Worm (Caenorhabditis elegans) whole organism, young adult: Measurements from ENCODE around the gene unc-96.

Experiments used
- B0336.3 ChIP-seq: fragments of 200-800 bp; sonication (Bioruptor generic); IDR thresholded peaks from 2 replicates; pipeline ENCODE4 v1.3.6; 2022; ENCODE audit warnings: missing genetic modification characterization, missing compliant biosample characterization
- D2030.7 ChIP-seq: fragments of 200-800 bp; sonication (Bioruptor generic); IDR thresholded peaks from 2 replicates; pipeline ENCODE4 v1.3.6; 2022; ENCODE audit warnings: missing genetic modification reagents, missing genetic modification characterization, missing compliant biosample characterization
- F23B12.7 ChIP-seq: sonication (generic microtip); optimal IDR thresholded peaks from 2 replicates; lab custom pipeline; 2017; ENCODE audit warnings: missing genetic modification characterization, mild to moderate bottlenecking, missing compliant biosample characterization, antibody characterized with exemption, moderate library complexity; ENCODE audit not compliant: insufficient read depth
- F33H1.4 ChIP-seq: fragments of 200-800 bp; sonication (Bioruptor generic); IDR thresholded peaks from 2 replicates; pipeline ENCODE4 v1.3.6; 2022; ENCODE audit warnings: missing genetic modification reagents, missing genetic modification characterization, missing compliant biosample characterization
- F37B4.10 ChIP-seq: fragments of 200-800 bp; sonication (Bioruptor generic); IDR thresholded peaks from 2 replicates; pipeline ENCODE4 v1.3.6; 2022; ENCODE audit warnings: missing genetic modification characterization, missing compliant biosample characterization
- F49E8.2 ChIP-seq: sonication (generic microtip); optimal IDR thresholded peaks from 3 replicates; lab custom pipeline; 2017; ENCODE audit warnings: missing genetic modification characterization, mild to moderate bottlenecking, missing compliant biosample characterization, antibody characterized with exemption, moderate library complexity; ENCODE audit not compliant: insufficient read depth
- F57C9.4 ChIP-seq: sonication (generic microtip); optimal IDR thresholded peaks from 2 replicates; lab custom pipeline; 2017; ENCODE audit warnings: mild to moderate bottlenecking, missing genetic modification characterization, missing compliant biosample characterization
- K11D2.4 ChIP-seq: fragments of 200-800 bp; sonication (Bioruptor generic); IDR thresholded peaks from 2 replicates; pipeline ENCODE4 v1.3.6; 2022; ENCODE audit warnings: missing genetic modification reagents, missing genetic modification characterization, missing compliant biosample characterization
- T07F8.4 ChIP-seq: sonication (generic microtip); optimal IDR thresholded peaks from 2 replicates; lab custom pipeline; 2016; ENCODE audit warnings: mild to moderate bottlenecking, missing genetic modification characterization, moderate library complexity, missing compliant biosample characterization
- Y67H2A.10 ChIP-seq: fragments of 200-800 bp; sonication (Bioruptor generic); conservative IDR thresholded peaks from 2 replicates; pipeline ENCODE4 v1.3.6; 2022; ENCODE audit warnings: missing genetic modification reagents, missing genetic modification characterization, missing compliant biosample characterization
- Y95B8A.8 ChIP-seq: fragments of 200-800 bp; sonication (Bioruptor generic); IDR thresholded peaks from 2 replicates; pipeline ENCODE4 v1.3.6; 2022; ENCODE audit warnings: missing genetic modification reagents, missing genetic modification characterization, missing compliant biosample characterization
- akir-1 ChIP-seq: fragments of 200-800 bp; sonication (Bioruptor generic); optimal IDR thresholded peaks from 2 replicates; lab custom pipeline; 2018; ENCODE audit warnings: mild to moderate bottlenecking, missing genetic modification characterization, moderate library complexity, missing compliant biosample characterization
- ama-1 ChIP-seq, 3 experiments: fragments of 150-350 bp in 1 of 3; sonication (generic microtip) in 2 of 3; optimal IDR thresholded peaks; 2 replicates each; lab custom pipeline; 2014 to 2018; ENCODE audit warnings: missing biosample characterization in 2 of 3, missing genetic modification characterization in 2 of 3, missing genetic modification reagents in 2 of 3
- attf-3 ChIP-seq: fragments of 200-800 bp; sonication (Bioruptor generic); conservative IDR thresholded peaks from 2 replicates; pipeline ENCODE4 v1.3.6; 2022; ENCODE audit warnings: missing genetic modification reagents, missing genetic modification characterization, missing compliant biosample characterization
- cebp-1 ChIP-seq, 2 experiments: fragments of 200-800 bp in 1 of 2; sonication (Bioruptor generic) in 1 of 2; sonication (generic microtip) in 1 of 2; IDR thresholded peaks in 1 of 2; optimal IDR thresholded peaks in 1 of 2; 2 replicates each; pipeline versions ENCODE4 v1.3.6 to Lab custom; 2017 to 2022; ENCODE audit warnings: missing compliant biosample characterization in 2 of 2, missing genetic modification characterization in 2 of 2, mild to moderate bottlenecking in 1 of 2, missing genetic modification reagents in 1 of 2, moderate library complexity in 1 of 2
- cebp-2 ChIP-seq: fragments of 200-800 bp; sonication (Bioruptor generic); IDR thresholded peaks from 2 replicates; pipeline ENCODE4 v1.3.6; 2022; ENCODE audit warnings: missing genetic modification characterization, missing compliant biosample characterization
- ceh-91 ChIP-seq: fragments of 200-800 bp; sonication (Bioruptor generic); IDR thresholded peaks from 2 replicates; pipeline ENCODE4 v1.3.6; 2022; ENCODE audit warnings: missing genetic modification reagents, missing genetic modification characterization, missing compliant biosample characterization
- die-1 ChIP-seq: sonication (generic microtip); optimal IDR thresholded peaks from 2 replicates; lab custom pipeline; 2016; ENCODE audit warnings: missing genotype, mild to moderate bottlenecking, missing genetic modification characterization, missing compliant biosample characterization
- dpl-1 ChIP-seq: fragments of 150-350 bp; optimal IDR thresholded peaks from 2 replicates; lab custom pipeline; 2014; ENCODE audit warnings: missing biosample characterization, missing genetic modification reagents, missing genetic modification characterization
- efl-1 ChIP-seq: fragments of 150-350 bp; optimal IDR thresholded peaks from 2 replicates; lab custom pipeline; 2014; ENCODE audit warnings: missing biosample characterization, missing genetic modification reagents, missing genetic modification characterization
- egl-18 ChIP-seq: fragments of 200-800 bp; sonication (Bioruptor generic); IDR thresholded peaks from 2 replicates; pipeline ENCODE4 v1.3.6; 2022; ENCODE audit warnings: missing genetic modification reagents, missing genetic modification characterization, missing compliant biosample characterization
- hmg-1.2 ChIP-seq: fragments of 200-800 bp; sonication (Bioruptor generic); IDR thresholded peaks from 2 replicates; pipeline ENCODE4 v1.3.6; 2022; ENCODE audit warnings: missing genetic modification reagents, missing genetic modification characterization, missing compliant biosample characterization
- let-607 ChIP-seq, 2 experiments: fragments of 200-800 bp in 1 of 2; sonication (Bioruptor generic) in 1 of 2; sonication (generic microtip) in 1 of 2; optimal IDR thresholded peaks; 2 replicates each; lab custom pipeline; 2016 to 2018; ENCODE audit warnings: mild to moderate bottlenecking in 2 of 2, missing compliant biosample characterization in 2 of 2, missing genetic modification characterization in 2 of 2, moderate library complexity in 2 of 2, missing genotype in 1 of 2
- lin-40 ChIP-seq: sonication (generic microtip); optimal IDR thresholded peaks from 2 replicates; lab custom pipeline; 2016; ENCODE audit warnings: missing genetic modification characterization, mild to moderate bottlenecking, missing compliant biosample characterization, missing genotype, missing genetic modification reagents
- lsy-27 ChIP-seq: sonication (generic microtip); optimal IDR thresholded peaks from 2 replicates; lab custom pipeline; 2017; ENCODE audit warnings: missing genetic modification characterization, mild to moderate bottlenecking, missing compliant biosample characterization, antibody characterized with exemption, missing genotype, borderline replicate concordance; ENCODE audit not compliant: insufficient read depth
- nfya-1 ChIP-seq: sonication (generic microtip); optimal IDR thresholded peaks from 2 replicates; lab custom pipeline; 2017; ENCODE audit warnings: antibody characterized with exemption, missing compliant biosample characterization, missing genetic modification characterization, borderline replicate concordance; ENCODE audit not compliant: insufficient read depth
- nhr-120 ChIP-seq: fragments of 200-800 bp; sonication (Bioruptor generic); IDR thresholded peaks from 2 replicates; pipeline ENCODE4 v1.3.6; 2022; ENCODE audit warnings: missing genetic modification characterization, missing compliant biosample characterization
- nhr-80 ChIP-seq: sonication (generic microtip); optimal IDR thresholded peaks from 2 replicates; lab custom pipeline; 2016; ENCODE audit warnings: missing genetic modification characterization, missing compliant biosample characterization
- rcor-1 ChIP-seq: fragments of 200-800 bp; sonication (Bioruptor generic); IDR thresholded peaks from 2 replicates; pipeline ENCODE4 v1.3.6; 2022; ENCODE audit warnings: missing genetic modification reagents, missing genetic modification characterization, missing compliant biosample characterization
- snpc-4 ChIP-seq, 5 experiments: fragments of 150-350 bp in 1 of 5; sonication (generic microtip) in 4 of 5; optimal IDR thresholded peaks; 2 replicates each; lab custom pipeline; 2014 to 2018; ENCODE audit warnings: missing genetic modification characterization in 5 of 5, missing biosample characterization in 3 of 5, antibody characterized with exemption in 2 of 5, mild to moderate bottlenecking in 2 of 5, missing compliant biosample characterization in 2 of 5, missing genotype in 2 of 5, moderate library complexity in 2 of 5, missing genetic modification reagents in 1 of 5
- tbx-9 ChIP-seq: sonication (generic microtip); optimal IDR thresholded peaks from 2 replicates; lab custom pipeline; 2016; ENCODE audit warnings: borderline replicate concordance, missing genetic modification characterization, inconsistent platforms, missing compliant biosample characterization
- unc-62 ChIP-seq: fragments of 150-350 bp; optimal IDR thresholded peaks from 2 replicates; lab custom pipeline; 2014; ENCODE audit warnings: missing biosample characterization, missing genetic modification reagents, missing genetic modification characterization
- zim-3 ChIP-seq: sonication (generic microtip); optimal IDR thresholded peaks from 2 replicates; lab custom pipeline; 2017; ENCODE audit warnings: mild to moderate bottlenecking, missing genetic modification characterization, moderate library complexity, missing compliant biosample characterization
- ztf-18 ChIP-seq: sonication (generic microtip); optimal IDR thresholded peaks from 2 replicates; lab custom pipeline; 2016; ENCODE audit warnings: missing genotype, mild to moderate bottlenecking, missing genetic modification characterization, missing compliant biosample characterization
- ztf-28 ChIP-seq: fragments of 200-800 bp; sonication (Bioruptor generic); IDR thresholded peaks from 2 replicates; pipeline ENCODE4 v1.3.6; 2022; ENCODE audit warnings: missing genetic modification reagents, missing genetic modification characterization, missing compliant biosample characterization

The unc-96 gene

DNA sequence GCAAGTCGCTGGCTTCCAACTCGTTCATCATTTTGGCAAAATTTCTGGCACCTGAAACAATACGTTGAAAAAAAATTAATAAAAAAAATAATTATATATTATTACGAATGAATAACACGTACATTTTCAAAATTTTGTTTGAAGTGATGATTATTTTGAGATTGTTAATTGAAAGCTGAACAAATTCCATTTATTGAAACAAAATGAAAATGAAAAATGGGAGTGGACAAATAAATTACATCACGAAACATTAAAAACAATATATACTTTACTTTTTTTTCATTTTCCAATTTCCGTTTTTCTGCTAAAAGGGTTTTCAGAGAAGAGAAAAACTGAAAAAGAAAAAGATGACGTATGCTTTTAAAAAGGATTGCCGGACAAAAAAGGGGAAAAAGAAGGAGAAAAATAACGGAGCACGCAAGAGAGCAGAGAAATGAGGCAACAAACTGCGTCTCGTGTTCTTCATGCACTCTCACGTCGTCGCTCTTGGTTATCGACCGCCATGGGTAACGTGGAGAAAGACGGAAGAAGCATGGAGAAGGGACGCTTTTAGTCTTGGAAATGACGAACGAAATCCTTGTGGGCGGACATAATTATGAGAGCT, 40.7 kb upstream of the unc-96 start, which contains the start of gene rund-1 (continued):
- TF ChIP-seq cebp-1 (GFP tag; IDR thresholded peaks at IDR 0.05; lab: Robert Waterston, UW) (no peak), cebp-1 (tag; optimal IDR thresholded peaks at IDR 0.05; lab: Kevin White, UChicago) (no peak), F23B12.7 (tag; lab: Kevin White, UChicago) (peak; percentile 23), Y67H2A.10 (no peak), ceh-91 (no peak), K11D2.4 (no peak), rcor-1 (GFP tag; lab: Robert Waterston, UW) (no peak), F49E8.2 (tag; lab: Kevin White, UChicago) (no peak), T07F8.4 (no peak), dpl-1 (no peak), lin-40 (tag; lab: Kevin White, UChicago) (peak; percentile 36)

- no peak for TF ChIP-seq efl-1 (GFP tag; lab: Kevin White, UChicago)
Measured at ce11 chrX:655884-656283, 34.8 kb upstream of the unc-96 start, which contains the start of gene lpr-7. Gene lpr-7, plus strand, starts transcription at chrX:656184.

ce11 chrX:654804-655203, 33.7 kb upstream of the unc-96 start, which contains the start of gene ifc-2:
Gene ifc-2, minus strand, starts transcription at chrX:654904.
- no peak for TF ChIP-seq F33H1.4 (GFP tag; lab: Robert Waterston, UW)
- no peak for TF ChIP-seq Y95B8A.8 (GFP tag; lab: Robert Waterston, UW)
- no peak for TF ChIP-seq akir-1
- no peak for TF ChIP-seq F37B4.10 (GFP tag; lab: Robert Waterston, UW)
- no peak for TF ChIP-seq B0336.3 (GFP tag; lab: Robert Waterston, UW)
- TF ChIP-seq nfya-1 (tag; lab: Kevin White, UChicago), result no peak
- no peak for TF ChIP-seq ama-1 (optimal IDR thresholded peaks at IDR 0.05; lab: Kevin White, UChicago)
- no peak for TF ChIP-seq ama-1 (GFP tag; optimal IDR thresholded peaks at IDR 0.05; lab: Kevin White, UChicago)
- TF ChIP-seq lsy-27 (tag; lab: Kevin White, UChicago), result no peak
- no peak for TF ChIP-seq cebp-2 (GFP tag; lab: Robert Waterston, UW)
- no peak for TF ChIP-seq unc-62
- no peak for TF ChIP-seq ztf-28

DNA sequence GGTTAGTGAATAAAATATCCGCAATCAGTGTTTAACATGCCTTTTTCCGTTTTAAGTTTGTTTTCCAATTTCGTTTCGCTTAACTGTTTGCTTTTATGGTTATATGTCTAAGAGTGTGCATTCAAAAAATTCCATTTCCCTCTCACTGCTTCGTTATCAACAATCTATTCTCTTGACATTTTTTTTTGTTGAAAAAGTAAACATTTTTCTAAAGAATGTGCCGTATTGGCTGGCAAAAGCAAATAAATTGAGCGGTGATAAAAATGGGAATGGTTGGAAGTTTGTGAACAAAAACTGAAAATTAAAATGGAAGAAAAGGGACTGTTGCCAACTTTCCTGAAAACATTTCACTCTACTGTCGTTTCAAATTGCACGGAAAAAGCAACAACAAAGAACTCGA, 30.5 kb upstream of the unc-96 start:
- TF ChIP-seq T07F8.4 (no peak), nhr-80 (tag; lab: Kevin White, UChicago) (peak; percentile 72), snpc-4 (GFP tag; optimal IDR thresholded peaks at IDR 0.05; lab: Kevin White, UChicago) (no peak), snpc-4 (tag; optimal IDR thresholded peaks at IDR 0.05; lab: Kevin White, UChicago) (peak in 1 of 4 experiments; percentile 32)

DNA sequence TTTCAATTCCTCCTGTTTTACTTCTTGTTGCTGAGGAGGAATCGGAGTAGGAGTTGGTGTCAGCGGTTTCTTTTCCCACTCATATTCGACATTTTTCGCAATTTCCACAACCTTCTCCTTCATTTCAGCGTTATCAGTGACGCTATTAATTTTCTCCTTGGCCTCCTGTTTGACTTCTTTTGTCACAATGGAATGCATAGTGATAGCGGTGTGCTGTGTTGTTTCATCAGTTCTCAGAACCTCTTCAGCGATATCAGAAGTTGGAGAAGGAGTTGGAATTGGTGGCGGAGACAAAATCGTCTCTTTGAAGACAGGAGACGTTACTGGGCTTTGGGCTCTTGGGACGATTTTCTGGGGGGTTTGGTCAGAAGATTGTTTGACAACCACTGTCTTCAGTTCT, 25.4 kb upstream of the unc-96 start:
- no peak for TF ChIP-seq egl-18 (GFP tag; lab: Robert Waterston, UW)
- peak; percentile 63 for TF ChIP-seq nhr-80 (tag; lab: Kevin White, UChicago)

- TF ChIP-seq D2030.7 (GFP tag; lab: Robert Waterston, UW) (no peak), ztf-18 (tag; lab: Kevin White, UChicago) (no peak), zim-3 (no peak), F57C9.4 (tag; lab: Kevin White, UChicago) (no peak), hmg-1.2 (no peak), nhr-80 (tag; lab: Kevin White, UChicago) (peak; percentile 93), attf-3 (GFP tag; lab: Robert Waterston, UW) (no peak), nhr-120 (GFP tag; lab: Robert Waterston, UW) (no peak), tbx-9 (no peak), egl-18 (GFP tag; lab: Robert Waterston, UW) (no peak), cebp-1 (GFP tag; IDR thresholded peaks at IDR 0.05; lab: Robert Waterston, UW) (no peak), cebp-1 (tag; optimal IDR thresholded peaks at IDR 0.05; lab: Kevin White, UChicago) (peak; percentile 2), die-1 (tag; lab: Kevin White, UChicago) (no peak), let-607 (tag; optimal IDR thresholded peaks at IDR 0.05; lab: Kevin White, UChicago) (peak; percentile 80 to 90)
Measured at ce11 chrX:645589-645988, 24.5 kb upstream of the unc-96 start.
